Worm (Caenorhabditis elegans) whole organism, late embryonic: ENCODE measurements around the gene sel-13.

Experiments
- ama-1 ChIP-seq: fragments of 150-350 bp; optimal IDR thresholded peaks from 2 replicates; lab custom pipeline; 2014
- ceh-24 ChIP-seq: sonication (generic microtip); optimal IDR thresholded peaks from 2 replicates; lab custom pipeline; 2016; ENCODE audit warnings: mild to moderate bottlenecking, missing genetic modification characterization, missing compliant biosample characterization
- ceh-31 ChIP-seq: sonication (generic microtip); optimal IDR thresholded peaks from 2 replicates; lab custom pipeline; 2016; ENCODE audit warnings: missing genetic modification characterization, missing compliant biosample characterization
- ceh-45 ChIP-seq: fragments of 200-800 bp; sonication (Bioruptor generic); IDR thresholded peaks from 2 replicates; pipeline ENCODE4 v1.3.6; 2022; ENCODE audit warnings: missing genetic modification reagents, missing genetic modification characterization, missing compliant biosample characterization
- ceh-6 ChIP-seq: fragments of 200-800 bp; sonication (Bioruptor generic); optimal IDR thresholded peaks from 2 replicates; lab custom pipeline; 2018; ENCODE audit warnings: mild to moderate bottlenecking, missing genetic modification characterization, missing compliant biosample characterization
- dmd-4 ChIP-seq: sonication (generic microtip); optimal IDR thresholded peaks from 2 replicates; lab custom pipeline; 2016; ENCODE audit warnings: borderline replicate concordance, missing genetic modification characterization, missing compliant biosample characterization
- dve-1 ChIP-seq: sonication (generic microtip); optimal IDR thresholded peaks from 2 replicates; lab custom pipeline; 2017; ENCODE audit warnings: antibody characterized with exemption, mild to moderate bottlenecking, missing genetic modification characterization, missing compliant biosample characterization
- fkh-10 ChIP-seq: fragments of 150-350 bp; optimal IDR thresholded peaks from 2 replicates; lab custom pipeline; 2014; ENCODE audit warnings: missing biosample characterization, missing genetic modification reagents, missing genetic modification characterization
- hlh-30 ChIP-seq: sonication (generic microtip); optimal IDR thresholded peaks from 2 replicates; lab custom pipeline; 2017; ENCODE audit warnings: antibody characterized with exemption, missing genetic modification characterization, missing compliant biosample characterization; ENCODE audit not compliant: insufficient read depth
- nhr-11 ChIP-seq: fragments of 150-350 bp; optimal IDR thresholded peaks from 2 replicates; lab custom pipeline; 2014; ENCODE audit warnings: missing biosample characterization, missing genetic modification characterization
- pqm-1 ChIP-seq: sonication (generic microtip); optimal IDR thresholded peaks from 2 replicates; lab custom pipeline; 2016; ENCODE audit warnings: missing genetic modification characterization, missing compliant biosample characterization
- tbx-7 ChIP-seq: sonication (generic microtip); optimal IDR thresholded peaks from 2 replicates; lab custom pipeline; 2016; ENCODE audit warnings: missing genotype, missing genetic modification characterization, missing compliant biosample characterization

DNA sequence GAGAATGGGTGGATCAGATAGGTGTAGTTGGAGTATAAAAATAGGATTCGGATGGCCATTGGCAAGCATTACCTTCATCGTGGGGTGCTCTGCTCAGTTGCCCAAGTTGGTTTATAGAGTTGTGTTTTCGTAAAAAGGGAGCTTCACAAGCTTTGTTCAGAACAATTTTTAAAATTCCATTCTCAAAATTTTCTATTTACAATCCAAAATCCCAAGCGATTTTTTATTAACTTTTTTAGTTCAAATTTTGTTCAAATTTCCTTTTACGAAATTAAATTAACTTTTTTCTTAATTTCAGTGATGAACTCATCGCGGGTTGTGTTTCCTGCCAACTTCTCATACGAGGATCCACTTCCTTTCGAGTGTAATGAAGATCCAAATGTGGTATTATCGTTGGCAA, 22.6 kb downstream of the sel-13 start, which contains the start of gene srg-10:
- no peak for TF ChIP-seq nhr-11 (tag; lab: Kevin White, UChicago)
- no peak for TF ChIP-seq pqm-1 (tag; lab: Kevin White, UChicago)
- TF ChIP-seq ceh-31 (tag; lab: Kevin White, UChicago), result no peak
- TF ChIP-seq ceh-45 (GFP tag; lab: Robert Waterston, UW), result no peak
- TF ChIP-seq ceh-24 (tag; lab: Kevin White, UChicago), result no peak
- no peak for TF ChIP-seq dve-1 (tag; lab: Kevin White, UChicago)
- TF ChIP-seq dmd-4 (tag; lab: Kevin White, UChicago), result no peak
- TF ChIP-seq fkh-10 (GFP tag; lab: Kevin White, UChicago), result no peak
- TF ChIP-seq tbx-7 (tag; lab: Kevin White, UChicago), result no peak
- TF ChIP-seq ama-1 (lab: Kevin White, UChicago), result no peak
- no peak for TF ChIP-seq ceh-6 (GFP tag; lab: Kevin White, UChicago)
- TF ChIP-seq hlh-30 (tag; lab: Kevin White, UChicago), result no peak
